Fruit fly (Drosophila melanogaster) whole organism, embryonic: ENCODE data around the gene tweek.
A peak's percentile ranks its signal among the peaks of the same experiment; 100 is the strongest.

Experiments
- Atf-2 ChIP-seq: fragments of 200-800 bp; sonication (Bioruptor generic); optimal IDR thresholded peaks from 2 replicates; lab custom pipeline; 2016; ENCODE audit warnings: missing biosample characterization, missing genetic modification characterization
- BEAF-32 ChIP-seq: fragments of 200-800 bp; sonication (Bioruptor generic); optimal IDR thresholded peaks from 3 replicates; lab custom pipeline; 2017; ENCODE audit warnings: missing biosample characterization, missing genetic modification characterization, mild to moderate bottlenecking, moderate library complexity, missing genetic modification reagents
- Bdp1 ChIP-seq: fragments of 200-800 bp; sonication (Bioruptor generic); optimal IDR thresholded peaks from 3 replicates; lab custom pipeline; 2016; ENCODE audit warnings: missing biosample characterization, missing genetic modification characterization
- Blimp-1 ChIP-seq: fragments of 200-800 bp; sonication (Bioruptor generic); optimal IDR thresholded peaks from 3 replicates; lab custom pipeline; 2018; ENCODE audit warnings: missing biosample characterization, missing genetic modification characterization, mild to moderate bottlenecking, moderate library complexity, missing genetic modification reagents
- CG10209 ChIP-seq: fragments of 200-800 bp; sonication (Bioruptor generic); optimal IDR thresholded peaks from 3 replicates; lab custom pipeline; 2017; ENCODE audit warnings: missing biosample characterization, mild to moderate bottlenecking, missing genetic modification characterization, missing genetic modification reagents
- CG12769 ChIP-seq: fragments of 200-800 bp; sonication (Bioruptor generic); optimal IDR thresholded peaks from 2 replicates; lab custom pipeline; 2019; ENCODE audit warnings: missing biosample characterization, mild to moderate bottlenecking, missing genetic modification characterization, moderate library complexity
- CG13624 ChIP-seq: fragments of 200-800 bp; sonication (Bioruptor generic); optimal IDR thresholded peaks from 2 replicates; lab custom pipeline; 2016; ENCODE audit warnings: missing biosample characterization, missing genetic modification characterization
- CG14667 ChIP-seq: fragments of 200-800 bp; sonication (Bioruptor generic); IDR thresholded peaks from 2 replicates; pipeline ENCODE4 v1.3.6; 2022; ENCODE audit warnings: missing biosample characterization, missing genetic modification characterization
- CG16813 ChIP-seq: fragments of 200-800 bp; sonication (Bioruptor generic); IDR thresholded peaks from 3 replicates; pipeline ENCODE4 v1.3.6; 2022; ENCODE audit warnings: missing biosample characterization, missing genetic modification characterization; ENCODE audit not compliant: partially characterized antibody
- CG16815 ChIP-seq: fragments of 200-800 bp; sonication (Bioruptor generic); optimal IDR thresholded peaks from 3 replicates; lab custom pipeline; 2017; ENCODE audit warnings: missing biosample characterization, mild to moderate bottlenecking, missing genetic modification characterization
- CG16863 ChIP-seq: fragments of 200-800 bp; sonication (Bioruptor generic); optimal IDR thresholded peaks from 3 replicates; lab custom pipeline; 2016; ENCODE audit warnings: missing biosample characterization, missing genetic modification characterization
- CG17186 ChIP-seq: fragments of 200-800 bp; sonication (Bioruptor generic); optimal IDR thresholded peaks from 3 replicates; lab custom pipeline; 2017; ENCODE audit warnings: missing biosample characterization, missing genetic modification reagents, missing genetic modification characterization
- CG18011 ChIP-seq: fragments of 200-800 bp; sonication (Bioruptor generic); optimal IDR thresholded peaks from 2 replicates; lab custom pipeline; 2017; ENCODE audit warnings: missing biosample characterization, missing genetic modification characterization, mild to moderate bottlenecking, moderate library complexity, missing genotype
- CG3065 ChIP-seq: fragments of 200-800 bp; sonication (Bioruptor generic); optimal IDR thresholded peaks from 2 replicates; lab custom pipeline; 2016; ENCODE audit warnings: missing biosample characterization, missing genetic modification characterization
- CG32772 ChIP-seq: fragments of 200-800 bp; sonication (Bioruptor generic); IDR thresholded peaks from 2 replicates; pipeline ENCODE4 v1.3.6; 2022; ENCODE audit warnings: missing biosample characterization, missing genetic modification characterization
- CG8388 ChIP-seq: fragments of 200-800 bp; sonication (Bioruptor generic); optimal IDR thresholded peaks from 2 replicates; lab custom pipeline; 2019; ENCODE audit warnings: missing biosample characterization, mild to moderate bottlenecking, missing genetic modification characterization, moderate library complexity
- CG9817 ChIP-seq: fragments of 200-800 bp; sonication (Bioruptor generic); optimal IDR thresholded peaks from 2 replicates; lab custom pipeline; 2018; ENCODE audit warnings: missing biosample characterization, mild to moderate bottlenecking, missing genetic modification characterization, moderate library complexity
- CG9876 ChIP-seq: fragments of 200-800 bp; sonication (Bioruptor generic); optimal IDR thresholded peaks from 2 replicates; lab custom pipeline; 2016; ENCODE audit warnings: missing biosample characterization, missing genetic modification characterization
- Camta ChIP-seq: fragments of 200-800 bp; sonication (Bioruptor generic); optimal IDR thresholded peaks from 2 replicates; lab custom pipeline; 2016; ENCODE audit warnings: missing biosample characterization, missing genetic modification characterization
- CrebB ChIP-seq: fragments of 200-800 bp; sonication (Bioruptor generic); optimal IDR thresholded peaks from 3 replicates; lab custom pipeline; 2018; ENCODE audit warnings: missing biosample characterization, mild to moderate bottlenecking, missing genetic modification characterization
- D ChIP-seq, 2 experiments: fragments of 200-800 bp in 1 of 2; fragments of >200 bp in 1 of 2; sonication (Bioruptor generic) in 1 of 2; optimal IDR thresholded peaks; 2 replicates in 1 of 2; 3 replicates in 1 of 2; lab custom pipeline; 2017; ENCODE audit warnings: mild to moderate bottlenecking in 1 of 2, missing biosample characterization in 1 of 2, missing genetic modification characterization in 1 of 2, missing genetic modification reagents in 1 of 2
- Dfd ChIP-seq, 2 experiments: fragments of >200 bp; optimal IDR thresholded peaks; 2 replicates each; lab custom pipeline; 2017; ENCODE audit warnings: missing biosample characterization in 2 of 2, missing genetic modification characterization in 2 of 2
- Hmx ChIP-seq: fragments of 200-800 bp; sonication (Bioruptor generic); optimal IDR thresholded peaks from 2 replicates; lab custom pipeline; 2016; ENCODE audit warnings: missing biosample characterization, missing genetic modification characterization
- MTF-1 ChIP-seq: fragments of 200-800 bp; sonication (Bioruptor generic); optimal IDR thresholded peaks from 2 replicates; lab custom pipeline; 2018; ENCODE audit warnings: missing biosample characterization, mild to moderate bottlenecking, missing genetic modification characterization, borderline replicate concordance
- Vsx1 ChIP-seq: fragments of 200-800 bp; sonication (Bioruptor generic); optimal IDR thresholded peaks from 2 replicates; lab custom pipeline; 2017; ENCODE audit warnings: missing biosample characterization, mild to moderate bottlenecking, missing genetic modification characterization, missing genetic modification reagents
- Xbp1 ChIP-seq: fragments of 200-800 bp; sonication (Bioruptor generic); optimal IDR thresholded peaks from 3 replicates; lab custom pipeline; 2016; ENCODE audit warnings: missing biosample characterization, mild to moderate bottlenecking, missing genetic modification characterization
- ash1 ChIP-seq: fragments of 200-800 bp; sonication (Bioruptor generic); optimal IDR thresholded peaks from 2 replicates; lab custom pipeline; 2018; ENCODE audit warnings: missing biosample characterization, mild to moderate bottlenecking, missing genetic modification characterization
- eyg ChIP-seq: fragments of 200-800 bp; sonication (Bioruptor generic); optimal IDR thresholded peaks from 3 replicates; lab custom pipeline; 2016; ENCODE audit warnings: missing biosample characterization, missing genetic modification characterization
- fd102C ChIP-seq: fragments of 200-800 bp; sonication (Bioruptor generic); optimal IDR thresholded peaks from 2 replicates; lab custom pipeline; 2018; ENCODE audit warnings: missing biosample characterization, mild to moderate bottlenecking, missing genetic modification characterization, moderate library complexity
- gcm ChIP-seq: fragments of 200-800 bp; sonication (Bioruptor generic); optimal IDR thresholded peaks from 2 replicates; lab custom pipeline; 2019; ENCODE audit warnings: missing biosample characterization, mild to moderate bottlenecking, missing genetic modification characterization, moderate library complexity
- gcm2 ChIP-seq: fragments of 200-800 bp; sonication (Bioruptor generic); optimal IDR thresholded peaks from 2 replicates; lab custom pipeline; 2016; ENCODE audit warnings: missing biosample characterization, missing genetic modification characterization
- gfzf ChIP-seq: fragments of 200-800 bp; sonication (Bioruptor generic); optimal IDR thresholded peaks from 2 replicates; lab custom pipeline; 2016; ENCODE audit warnings: missing biosample characterization, mild to moderate bottlenecking, missing genetic modification characterization, moderate library complexity
- ind ChIP-seq: fragments of 200-800 bp; sonication (Bioruptor generic); optimal IDR thresholded peaks from 3 replicates; lab custom pipeline; 2016; ENCODE audit warnings: missing biosample characterization, missing genetic modification characterization
- inv ChIP-seq: fragments of 200-800 bp; sonication (Bioruptor generic); IDR thresholded peaks from 2 replicates; pipeline ENCODE4 v1.3.6; 2022; ENCODE audit warnings: missing biosample characterization, missing genetic modification characterization; ENCODE audit not compliant: partially characterized antibody
- knrl ChIP-seq: fragments of 200-800 bp; sonication (Bioruptor generic); IDR thresholded peaks from 3 replicates; pipeline ENCODE4 v1.3.6; 2022; ENCODE audit warnings: missing biosample characterization, missing genetic modification characterization; ENCODE audit not compliant: partially characterized antibody
- mam ChIP-seq: fragments of 200-800 bp; sonication (Bioruptor generic); optimal IDR thresholded peaks from 3 replicates; lab custom pipeline; 2016; ENCODE audit warnings: missing biosample characterization, missing genetic modification characterization
- onecut ChIP-seq: fragments of 200-800 bp; sonication (Bioruptor generic); IDR thresholded peaks from 2 replicates; pipeline ENCODE4 v1.3.6; 2022; ENCODE audit warnings: missing biosample characterization, missing genetic modification characterization
- org-1 ChIP-seq: fragments of 200-800 bp; sonication (Bioruptor generic); optimal IDR thresholded peaks from 2 replicates; lab custom pipeline; 2017; ENCODE audit warnings: missing biosample characterization, missing genetic modification characterization
- prd ChIP-seq, 3 experiments: fragments of >200 bp in 2 of 3; fragments of 200-800 bp in 1 of 3; sonication (Bioruptor generic) in 1 of 3; optimal IDR thresholded peaks in 2 of 3; IDR thresholded peaks in 1 of 3; 2 replicates in 2 of 3; 3 replicates in 1 of 3; pipeline versions ENCODE4 v1.3.6 to Lab custom; 2017 to 2022; ENCODE audit warnings: missing biosample characterization in 1 of 3, missing genetic modification characterization in 1 of 3
- pum ChIP-seq: fragments of 200-800 bp; sonication (Bioruptor generic); optimal IDR thresholded peaks from 2 replicates; lab custom pipeline; 2016; ENCODE audit warnings: missing biosample characterization, missing genetic modification characterization
- rib ChIP-seq: fragments of 200-800 bp; sonication (Bioruptor generic); IDR thresholded peaks from 2 replicates; pipeline ENCODE4 v1.3.6; 2022; ENCODE audit warnings: missing biosample characterization, missing genetic modification characterization
- sr ChIP-seq: fragments of 200-800 bp; sonication (Bioruptor generic); IDR thresholded peaks from 3 replicates; pipeline ENCODE4 v1.3.6; 2022; ENCODE audit warnings: missing biosample characterization, missing genetic modification characterization
- ssp ChIP-seq: fragments of 200-800 bp; sonication (Bioruptor generic); IDR thresholded peaks from 2 replicates; pipeline ENCODE4 v1.3.6; 2022; ENCODE audit warnings: missing biosample characterization, missing genetic modification characterization
- tio ChIP-seq: fragments of 200-800 bp; sonication (Bioruptor generic); optimal IDR thresholded peaks from 2 replicates; lab custom pipeline; 2017; ENCODE audit warnings: missing biosample characterization, missing genetic modification characterization, inconsistent platforms
- tna ChIP-seq: fragments of 200-800 bp; sonication (Bioruptor generic); IDR thresholded peaks from 2 replicates; pipeline ENCODE4 v1.3.6; 2022; ENCODE audit warnings: missing biosample characterization, missing genetic modification characterization; ENCODE audit not compliant: partially characterized antibody
- z ChIP-seq: fragments of 200-800 bp; sonication (Bioruptor generic); IDR thresholded peaks from 3 replicates; pipeline ENCODE4 v1.3.6; 2022; ENCODE audit warnings: missing biosample characterization, missing genetic modification characterization
- zen2 ChIP-seq: fragments of 200-800 bp; sonication (Bioruptor generic); IDR thresholded peaks from 3 replicates; pipeline ENCODE4 v1.3.6; 2022; ENCODE audit warnings: missing biosample characterization, missing genetic modification characterization; ENCODE audit not compliant: partially characterized antibody

Gene tweek

dm6 chr2L:16887660-16888573 lies at the start of gene tweek, which contains the start of gene osi (continued):
- TF ChIP-seq rib (no peak), ssp (GFP tag; lab: Robert Waterston, UW) (peak; percentile 40), Dfd (GFP tag; optimal IDR thresholded peaks at IDR 0.05; lab: Kevin White, UChicago) (no peak), Blimp-1 (GFP tag; lab: Kevin White, UChicago) (no peak), D (optimal IDR thresholded peaks at IDR 0.05; lab: Kevin White, UChicago) (no peak), D (GFP tag; optimal IDR thresholded peaks at IDR 0.05; lab: Kevin White, UChicago) (peak; percentile 29), CG10209 (GFP tag; lab: Kevin White, UChicago) (peak; percentile 55), CG12769 (tag; lab: Kevin White, UChicago) (peak; percentile 25), Xbp1 (GFP tag; lab: Kevin White, UChicago) (peak; percentile 78), Atf-2 (GFP tag; lab: Kevin White, UChicago) (no peak), z (no peak), CG9817 (peak; percentile 76), CG32772 (no peak), CG18011 (GFP tag; lab: Kevin White, UChicago) (peak; percentile 4), CG3065 (GFP tag; lab: Kevin White, UChicago) (no peak), Bdp1 (peak; percentile 5), zen2 (peak; percentile 91), mam (GFP tag; lab: Kevin White, UChicago) (peak; percentile 63), CG16863 (peak; percentile 26), CG16813 (GFP tag; lab: Robert Waterston, UW) (peak; percentile 88), CG13624 (GFP tag; lab: Kevin White, UChicago) (no peak), fd102C (GFP tag; lab: Kevin White, UChicago) (no peak), org-1 (GFP tag; lab: Kevin White, UChicago) (no peak), pum (GFP tag; lab: Kevin White, UChicago) (peak; percentile 44), tio (GFP tag; lab: Kevin White, UChicago) (peak; percentile 88), Hmx (GFP tag; lab: Kevin White, UChicago) (no peak), inv (GFP tag; lab: Robert Waterston, UW) (peak; percentile 89), CG14667 (no peak), ash1 (GFP tag; lab: Kevin White, UChicago) (no peak), tna (peak; percentile 66), gcm (GFP tag; lab: Kevin White, UChicago) (no peak), onecut (GFP tag; lab: Robert Waterston, UW) (no peak), CG17186 (GFP tag; lab: Kevin White, UChicago) (no peak), gcm2 (GFP tag; lab: Kevin White, UChicago) (no peak), Camta (GFP tag; lab: Kevin White, UChicago) (peak; percentile 62), BEAF-32 (GFP tag; lab: Kevin White, UChicago) (peak; percentile 94), CG16815 (GFP tag; lab: Kevin White, UChicago) (peak; percentile 83), ind (peak; percentile 42), prd (optimal IDR thresholded peaks at IDR 0.05; lab: Kevin White, UChicago) (no peak), prd (GFP tag; IDR thresholded peaks at IDR 0.05; lab: Robert Waterston, UW) (peak; percentile 44; the same call in 2 of the 3 replicates), gfzf (GFP tag; lab: Kevin White, UChicago) (peak; percentile 74), CG8388 (GFP tag; lab: Kevin White, UChicago) (no peak), MTF-1 (GFP tag; lab: Kevin White, UChicago) (peak; percentile 55), sr (GFP tag; lab: Robert Waterston, UW) (no peak), CrebB (tag; lab: Kevin White, UChicago) (no peak), knrl (GFP tag; lab: Robert Waterston, UW) (peak; percentile 95), eyg (GFP tag; lab: Kevin White, UChicago) (no peak), Vsx1 (GFP tag; lab: Kevin White, UChicago) (no peak), CG9876 (peak; percentile 33)
